Fruit fly (Drosophila melanogaster) whole organism, embryonic: ENCODE results near the gene mnd.

Experiments used
- BEAF-32 ChIP-seq: fragments of 200-800 bp; sonication (Bioruptor generic); optimal IDR thresholded peaks from 3 replicates; lab custom pipeline; 2017; ENCODE audit warnings: missing biosample characterization, missing genetic modification characterization, mild to moderate bottlenecking, moderate library complexity, missing genetic modification reagents
- Bdp1 ChIP-seq: fragments of 200-800 bp; sonication (Bioruptor generic); optimal IDR thresholded peaks from 3 replicates; lab custom pipeline; 2016; ENCODE audit warnings: missing biosample characterization, missing genetic modification characterization
- CG10366 ChIP-seq: fragments of 200-800 bp; sonication (Bioruptor generic); IDR thresholded peaks from 2 replicates; pipeline ENCODE4 v1.3.6; 2022; ENCODE audit warnings: missing biosample characterization, missing genetic modification characterization
- CG11093 ChIP-seq: fragments of 200-800 bp; sonication (Bioruptor generic); IDR thresholded peaks from 3 replicates; pipeline ENCODE4 v1.3.6; 2022; ENCODE audit warnings: missing biosample characterization, missing genetic modification characterization
- CG13287 ChIP-seq: fragments of 200-800 bp; sonication (Bioruptor generic); IDR thresholded peaks from 2 replicates; pipeline ENCODE4 v1.3.6; 2022; ENCODE audit warnings: missing biosample characterization, missing genetic modification characterization; ENCODE audit not compliant: partially characterized antibody
- CG17186 ChIP-seq: fragments of 200-800 bp; sonication (Bioruptor generic); optimal IDR thresholded peaks from 3 replicates; lab custom pipeline; 2017; ENCODE audit warnings: missing biosample characterization, missing genetic modification reagents, missing genetic modification characterization
- CG18262 ChIP-seq: fragments of 200-800 bp; optimal IDR thresholded peaks from 3 replicates; lab custom pipeline; 2019; ENCODE audit warnings: missing biosample characterization, mild to moderate bottlenecking, missing genetic modification characterization, moderate library complexity
- CG2202 ChIP-seq: fragments of 200-800 bp; sonication (Bioruptor generic); optimal IDR thresholded peaks from 2 replicates; lab custom pipeline; 2018; ENCODE audit warnings: missing biosample characterization, mild to moderate bottlenecking, missing genetic modification characterization
- CG2875 ChIP-seq: fragments of 200-800 bp; sonication (Bioruptor generic); optimal IDR thresholded peaks from 2 replicates; lab custom pipeline; 2017; ENCODE audit warnings: missing biosample characterization, mild to moderate bottlenecking, missing genetic modification characterization, missing genetic modification reagents
- CG2889 ChIP-seq: fragments of 200-800 bp; sonication (Bioruptor generic); IDR thresholded peaks from 3 replicates; pipeline ENCODE4 v1.3.6; 2022; ENCODE audit warnings: missing biosample characterization, missing genetic modification characterization
- CG30431 ChIP-seq: fragments of 200-800 bp; sonication (Bioruptor generic); optimal IDR thresholded peaks from 2 replicates; lab custom pipeline; 2017; ENCODE audit warnings: missing biosample characterization, missing genetic modification characterization
- CG31441 ChIP-seq: fragments of 200-800 bp; sonication (Bioruptor generic); IDR thresholded peaks from 2 replicates; pipeline ENCODE4 v1.3.6; 2022; ENCODE audit warnings: missing biosample characterization, missing genetic modification characterization
- CG7271 ChIP-seq: fragments of 200-800 bp; sonication (Bioruptor generic); optimal IDR thresholded peaks from 2 replicates; lab custom pipeline; 2018; ENCODE audit warnings: missing biosample characterization, mild to moderate bottlenecking, missing genetic modification characterization, moderate library complexity
- CG7372 ChIP-seq: fragments of 200-800 bp; sonication (Bioruptor generic); IDR thresholded peaks from 2 replicates; pipeline ENCODE4 v1.3.6; 2022; ENCODE audit warnings: missing biosample characterization, missing genetic modification characterization
- CG7839 ChIP-seq: fragments of 200-800 bp; sonication (Bioruptor generic); optimal IDR thresholded peaks from 3 replicates; lab custom pipeline; 2018; ENCODE audit warnings: missing biosample characterization, mild to moderate bottlenecking, missing genetic modification characterization, moderate library complexity
- CG7963 ChIP-seq: fragments of 200-800 bp; sonication (Bioruptor generic); IDR thresholded peaks from 3 replicates; pipeline ENCODE4 v1.3.6; 2022; ENCODE audit warnings: missing biosample characterization, missing genetic modification characterization; ENCODE audit not compliant: partially characterized antibody
- CG9797 ChIP-seq: fragments of 200-800 bp; sonication (Bioruptor generic); optimal IDR thresholded peaks from 3 replicates; lab custom pipeline; 2018; ENCODE audit warnings: missing biosample characterization, mild to moderate bottlenecking, missing genetic modification characterization
- CG9876 ChIP-seq: fragments of 200-800 bp; sonication (Bioruptor generic); optimal IDR thresholded peaks from 2 replicates; lab custom pipeline; 2016; ENCODE audit warnings: missing biosample characterization, missing genetic modification characterization
- Doc2 ChIP-seq: fragments of 200-800 bp; sonication (Bioruptor generic); IDR thresholded peaks from 2 replicates; pipeline ENCODE4 v1.3.6; 2022; ENCODE audit warnings: missing biosample characterization, missing genetic modification characterization
- Doc3 ChIP-seq: fragments of 200-800 bp; sonication (Bioruptor generic); IDR thresholded peaks from 3 replicates; pipeline ENCODE4 v1.3.6; 2022; ENCODE audit warnings: missing biosample characterization, missing genetic modification characterization; ENCODE audit not compliant: partially characterized antibody
- Dref ChIP-seq: fragments of 200-800 bp; sonication (Bioruptor generic); IDR thresholded peaks from 2 replicates; pipeline ENCODE4 v1.3.6; 2022; ENCODE audit warnings: missing biosample characterization, missing genetic modification characterization
- Drgx ChIP-seq: fragments of 200-800 bp; sonication (Bioruptor generic); IDR thresholded peaks from 2 replicates; pipeline ENCODE4 v1.3.6; 2022; ENCODE audit warnings: missing biosample characterization, missing genetic modification characterization
- E2f1 ChIP-seq: fragments of 200-800 bp; sonication (Bioruptor generic); IDR thresholded peaks from 2 replicates; pipeline ENCODE4 v1.3.6; 2022; ENCODE audit warnings: missing biosample characterization, missing genetic modification characterization
- Lhr ChIP-seq: fragments of 200-800 bp; sonication (Bioruptor generic); optimal IDR thresholded peaks from 3 replicates; lab custom pipeline; 2017; ENCODE audit warnings: mild to moderate bottlenecking, missing biosample characterization, missing genetic modification reagents, missing genetic modification characterization
- MESR4 ChIP-seq: fragments of 200-800 bp; sonication (Bioruptor generic); optimal IDR thresholded peaks from 2 replicates; lab custom pipeline; 2018; ENCODE audit warnings: missing biosample characterization, mild to moderate bottlenecking, missing genetic modification characterization, moderate library complexity
- Max ChIP-seq: fragments of 200-800 bp; sonication (Bioruptor generic); optimal IDR thresholded peaks from 2 replicates; lab custom pipeline; 2016; ENCODE audit warnings: missing biosample characterization, mild to moderate bottlenecking, missing genetic modification characterization
- NK7.1 ChIP-seq: fragments of 200-800 bp; sonication (Bioruptor generic); optimal IDR thresholded peaks from 3 replicates; lab custom pipeline; 2016; ENCODE audit warnings: missing biosample characterization, missing genetic modification characterization
- Oaz ChIP-seq: fragments of 200-800 bp; sonication (Bioruptor generic); IDR thresholded peaks from 2 replicates; pipeline ENCODE4 v1.3.6; 2022; ENCODE audit warnings: missing biosample characterization, missing genetic modification characterization
- Taf1 ChIP-seq: fragments of 200-800 bp; sonication (Bioruptor generic); IDR thresholded peaks from 2 replicates; pipeline ENCODE4 v1.3.6; 2022; ENCODE audit warnings: missing biosample characterization, missing genetic modification characterization
- Trl ChIP-seq, 3 experiments: fragments of >200 bp in 2 of 3; fragments of 200-800 bp in 1 of 3; sonication (Bioruptor generic) in 1 of 3; optimal IDR thresholded peaks; 2 replicates in 1 of 3; 3 replicates in 2 of 3; lab custom pipeline; 2016 to 2017; ENCODE audit warnings: missing biosample characterization in 1 of 3, missing genetic modification characterization in 1 of 3
- Vsx1 ChIP-seq: fragments of 200-800 bp; sonication (Bioruptor generic); optimal IDR thresholded peaks from 2 replicates; lab custom pipeline; 2017; ENCODE audit warnings: missing biosample characterization, mild to moderate bottlenecking, missing genetic modification characterization, missing genetic modification reagents
- Xrp1 ChIP-seq: fragments of 200-800 bp; sonication (Bioruptor generic); IDR thresholded peaks from 2 replicates; pipeline ENCODE4 v1.3.6; 2022; ENCODE audit warnings: missing biosample characterization, missing genetic modification characterization
- bcd ChIP-seq: fragments of 200-800 bp; sonication (Bioruptor generic); optimal IDR thresholded peaks from 2 replicates; lab custom pipeline; 2017; ENCODE audit warnings: missing biosample characterization, mild to moderate bottlenecking, missing genetic modification characterization
- chm ChIP-seq: fragments of 200-800 bp; sonication (Bioruptor generic); IDR thresholded peaks from 2 replicates; pipeline ENCODE4 v1.3.6; 2022; ENCODE audit warnings: missing biosample characterization, missing genetic modification characterization
- crp ChIP-seq, 2 experiments: fragments of 200-800 bp; sonication (Bioruptor generic); optimal IDR thresholded peaks; 2 replicates in 1 of 2; 3 replicates in 1 of 2; lab custom pipeline; 2017; ENCODE audit warnings: missing biosample characterization in 2 of 2, missing genetic modification characterization in 2 of 2, mild to moderate bottlenecking in 1 of 2, moderate library complexity in 1 of 2
- dmrt11E ChIP-seq: fragments of 200-800 bp; sonication (Bioruptor generic); optimal IDR thresholded peaks from 3 replicates; lab custom pipeline; 2018; ENCODE audit warnings: missing biosample characterization, mild to moderate bottlenecking, missing genetic modification characterization, moderate library complexity
- exex ChIP-seq: fragments of 200-800 bp; sonication (Bioruptor generic); optimal IDR thresholded peaks from 4 replicates; lab custom pipeline; 2018; ENCODE audit warnings: missing biosample characterization, mild to moderate bottlenecking, missing genetic modification characterization, moderate library complexity
- fd102C ChIP-seq: fragments of 200-800 bp; sonication (Bioruptor generic); optimal IDR thresholded peaks from 2 replicates; lab custom pipeline; 2018; ENCODE audit warnings: missing biosample characterization, mild to moderate bottlenecking, missing genetic modification characterization, moderate library complexity
- fd64A ChIP-seq: fragments of 200-800 bp; sonication (Bioruptor generic); optimal IDR thresholded peaks from 3 replicates; lab custom pipeline; 2018; ENCODE audit warnings: missing biosample characterization, mild to moderate bottlenecking, missing genetic modification characterization
- grn ChIP-seq: fragments of 200-800 bp; sonication (Bioruptor generic); optimal IDR thresholded peaks from 3 replicates; lab custom pipeline; 2017; ENCODE audit warnings: missing biosample characterization, missing genetic modification characterization
- gsb ChIP-seq: fragments of 200-800 bp; sonication (Bioruptor generic); IDR thresholded peaks from 2 replicates; pipeline ENCODE4 v1.3.6; 2022; ENCODE audit warnings: missing biosample characterization, missing genetic modification characterization
- gsb-n ChIP-seq: fragments of 200-800 bp; sonication (Bioruptor generic); optimal IDR thresholded peaks from 3 replicates; lab custom pipeline; 2018; ENCODE audit warnings: missing biosample characterization, mild to moderate bottlenecking, missing genetic modification characterization
- hbn ChIP-seq: fragments of 200-800 bp; sonication (Bioruptor generic); IDR thresholded peaks from 2 replicates; pipeline ENCODE4 v1.3.6; 2022; ENCODE audit warnings: missing biosample characterization, missing genetic modification characterization; ENCODE audit not compliant: partially characterized antibody
- kni ChIP-seq: fragments of 200-800 bp; sonication (Bioruptor generic); optimal IDR thresholded peaks from 3 replicates; lab custom pipeline; 2017; ENCODE audit warnings: mild to moderate bottlenecking, missing biosample characterization, missing genetic modification reagents, missing genetic modification characterization
- pita ChIP-seq: fragments of 200-800 bp; sonication (Bioruptor generic); optimal IDR thresholded peaks from 2 replicates; lab custom pipeline; 2017; ENCODE audit warnings: missing biosample characterization, mild to moderate bottlenecking, missing genetic modification characterization
- rib ChIP-seq: fragments of 200-800 bp; sonication (Bioruptor generic); IDR thresholded peaks from 2 replicates; pipeline ENCODE4 v1.3.6; 2022; ENCODE audit warnings: missing biosample characterization, missing genetic modification characterization
- ro ChIP-seq: fragments of 200-800 bp; sonication (Bioruptor generic); IDR thresholded peaks from 2 replicates; pipeline ENCODE4 v1.3.6; 2022; ENCODE audit warnings: missing biosample characterization, missing genetic modification characterization
- sens ChIP-seq: fragments of 200-800 bp; sonication (Bioruptor generic); peaks from one replicate; lab custom pipeline; 2016; ENCODE audit warnings: missing biosample characterization, missing genetic modification characterization
- slbo ChIP-seq: fragments of 200-800 bp; sonication (Bioruptor generic); IDR thresholded peaks from 2 replicates; pipeline ENCODE4 v1.3.6; 2022; ENCODE audit warnings: missing biosample characterization, missing genetic modification characterization
- stc ChIP-seq: fragments of 200-800 bp; sonication (Bioruptor generic); IDR thresholded peaks from 2 replicates; pipeline ENCODE4 v1.3.6; 2022; ENCODE audit warnings: missing biosample characterization, missing genetic modification characterization
- unpg ChIP-seq: fragments of 200-800 bp; sonication (Bioruptor generic); optimal IDR thresholded peaks from 3 replicates; lab custom pipeline; 2018; ENCODE audit warnings: missing biosample characterization, mild to moderate bottlenecking, missing genetic modification characterization, moderate library complexity

mnd gene

dm6 chr3L:14974513-14974912 lies 10.4 kb upstream of the mnd start, which contains the start of gene Ocho (continued):
- TF ChIP-seq CG2889 = no peak
- no peak for TF ChIP-seq crp (GFP tag; optimal IDR thresholded peaks at IDR 0.05; lab: Kevin White, UChicago)
- TF ChIP-seq CG7963 = no peak
- TF ChIP-seq CG9876 = no peak
- TF ChIP-seq Taf1 = no peak
- TF ChIP-seq stc (GFP tag; lab: Robert Waterston, UW) = no peak
- TF ChIP-seq pita (GFP tag; lab: Kevin White, UChicago) = no peak
- TF ChIP-seq dmrt11E (tag; lab: Kevin White, UChicago) = peak; percentile 59
- no peak for TF ChIP-seq CG2202 (tag; lab: Kevin White, UChicago)
- no peak for TF ChIP-seq CG13287
- TF ChIP-seq Xrp1 (GFP tag; lab: Robert Waterston, UW) = peak; percentile 40; the same call in 1 of the 2 replicates
- no peak for TF ChIP-seq exex
- no peak for TF ChIP-seq CG17186 (GFP tag; lab: Kevin White, UChicago)
- TF ChIP-seq NK7.1 (GFP tag; lab: Kevin White, UChicago) = no peak
- peak; percentile 17 for TF ChIP-seq kni
- no peak for TF ChIP-seq Lhr (GFP tag; lab: Kevin White, UChicago)
- TF ChIP-seq Doc2 (GFP tag; lab: Robert Waterston, UW) = no peak
- TF ChIP-seq CG7372 (GFP tag; lab: Robert Waterston, UW) = no peak
- TF ChIP-seq CG2875 (GFP tag; lab: Kevin White, UChicago) = no peak
- TF ChIP-seq CG7271 = no peak
- TF ChIP-seq CG18262 (tag; lab: Kevin White, UChicago) = no peak
- peak; percentile 40; the same call in 1 of the 3 replicates for TF ChIP-seq Doc3 (GFP tag; lab: Robert Waterston, UW)
- no peak for TF ChIP-seq Vsx1 (GFP tag; lab: Kevin White, UChicago)
- TF ChIP-seq Max (GFP tag; lab: Kevin White, UChicago) = no peak
- TF ChIP-seq CG9797 (GFP tag; lab: Kevin White, UChicago) = no peak
- no peak for TF ChIP-seq CG31441 (GFP tag; lab: Robert Waterston, UW)
- TF ChIP-seq CG11093 (GFP tag; lab: Robert Waterston, UW) = no peak
- peak; percentile 0 for TF ChIP-seq gsb-n (tag; lab: Kevin White, UChicago)
- no peak for TF ChIP-seq unpg (GFP tag; lab: Kevin White, UChicago)
- TF ChIP-seq gsb (GFP tag; lab: Robert Waterston, UW) = no peak
- TF ChIP-seq CG10366 (GFP tag; lab: Robert Waterston, UW) = no peak
- peak; percentile 67 for TF ChIP-seq BEAF-32 (GFP tag; lab: Kevin White, UChicago)
- TF ChIP-seq grn = no peak
- TF ChIP-seq fd64A (GFP tag; lab: Kevin White, UChicago) = no peak
- TF ChIP-seq CG30431 (GFP tag; lab: Kevin White, UChicago) = no peak
- TF ChIP-seq ro = no peak
- no peak for TF ChIP-seq Trl (optimal IDR thresholded peaks at IDR 0.05; lab: Kevin White, UChicago)
- no peak for TF ChIP-seq Trl (GFP tag; optimal IDR thresholded peaks at IDR 0.05; lab: Kevin White, UChicago)
- peak; percentile 75 for TF ChIP-seq sens (GFP tag; lab: Kevin White, UChicago)
- TF ChIP-seq bcd = no peak
- no peak for TF ChIP-seq Drgx
- no peak for TF ChIP-seq rib (GFP tag; lab: Robert Waterston, UW)
- TF ChIP-seq chm (GFP tag; lab: Robert Waterston, UW) = 0 out of 2 replicates have a peak, but pooled peaks have one; percentile 20
- no peak for TF ChIP-seq Bdp1 (GFP tag; lab: Kevin White, UChicago)
- peak; percentile 19; the same call in 1 of the 2 replicates for TF ChIP-seq hbn
- TF ChIP-seq Dref (GFP tag; lab: Robert Waterston, UW) = no peak
- no peak for TF ChIP-seq MESR4 (GFP tag; lab: Kevin White, UChicago)
- no peak for TF ChIP-seq fd102C (GFP tag; lab: Kevin White, UChicago)
- no peak for TF ChIP-seq CG7839 (tag; lab: Kevin White, UChicago)
- TF ChIP-seq E2f1 (GFP tag; lab: Robert Waterston, UW) = no peak
- no peak for TF ChIP-seq slbo (GFP tag; lab: Robert Waterston, UW)
- TF ChIP-seq Oaz (GFP tag; lab: Robert Waterston, UW) = no peak
